Worm (Caenorhabditis elegans) whole organism, young adult: ENCODE measurements around the gene K08D8.6.

Experiments used
- F22D6.2 ChIP-seq: sonication (generic microtip); optimal IDR thresholded peaks from 2 replicates; lab custom pipeline; 2016; ENCODE audit warnings: mild to moderate bottlenecking, missing genetic modification characterization, missing compliant biosample characterization
- F57A8.1 ChIP-seq: fragments of 200-800 bp; sonication (Bioruptor generic); optimal IDR thresholded peaks from 2 replicates; lab custom pipeline; 2018; ENCODE audit warnings: mild to moderate bottlenecking, missing genetic modification characterization, moderate library complexity, missing compliant biosample characterization
- ama-1 ChIP-seq, 3 experiments: fragments of 150-350 bp in 1 of 3; sonication (generic microtip) in 2 of 3; optimal IDR thresholded peaks; 2 replicates each; lab custom pipeline; 2014 to 2018; ENCODE audit warnings: missing biosample characterization in 2 of 3, missing genetic modification characterization in 2 of 3, missing genetic modification reagents in 2 of 3
- ceh-91 ChIP-seq: fragments of 200-800 bp; sonication (Bioruptor generic); IDR thresholded peaks from 2 replicates; pipeline ENCODE4 v1.3.6; 2022; ENCODE audit warnings: missing genetic modification reagents, missing genetic modification characterization, missing compliant biosample characterization
- die-1 ChIP-seq: sonication (generic microtip); optimal IDR thresholded peaks from 2 replicates; lab custom pipeline; 2016; ENCODE audit warnings: missing genotype, mild to moderate bottlenecking, missing genetic modification characterization, missing compliant biosample characterization
- dpff-1 ChIP-seq: sonication (generic microtip); optimal IDR thresholded peaks from 2 replicates; lab custom pipeline; 2017; ENCODE audit warnings: mild to moderate bottlenecking, missing genetic modification characterization, missing compliant biosample characterization
- egrh-3 ChIP-seq: fragments of 200-800 bp; sonication (Bioruptor generic); IDR thresholded peaks from 2 replicates; pipeline ENCODE4 v1.3.6; 2022; ENCODE audit warnings: missing genetic modification reagents, missing genetic modification characterization, missing compliant biosample characterization
- lag-1 ChIP-seq: fragments of 200-800 bp; sonication (Bioruptor generic); IDR thresholded peaks from 2 replicates; pipeline ENCODE4 v1.3.6; 2022; ENCODE audit warnings: missing genetic modification reagents, missing genetic modification characterization, missing compliant biosample characterization
- nhr-90 ChIP-seq: sonication (generic microtip); optimal IDR thresholded peaks from 2 replicates; lab custom pipeline; 2016; ENCODE audit warnings: missing genotype, mild to moderate bottlenecking, missing genetic modification characterization, missing compliant biosample characterization
- sea-2 ChIP-seq: fragments of 200-800 bp; sonication (Bioruptor generic); IDR thresholded peaks from 2 replicates; pipeline ENCODE4 v1.3.6; 2022; ENCODE audit warnings: missing genetic modification characterization, missing compliant biosample characterization
- snpc-1.1 ChIP-seq: sonication (generic microtip); optimal IDR thresholded peaks from 2 replicates; lab custom pipeline; 2017; ENCODE audit warnings: missing genetic modification characterization, mild to moderate bottlenecking, missing compliant biosample characterization, antibody characterized with exemption, moderate library complexity, missing genotype, missing genetic modification reagents; ENCODE audit not compliant: insufficient read depth
- tbp1 ChIP-seq: fragments of 200-800 bp; sonication (Bioruptor generic); optimal IDR thresholded peaks from 2 replicates; lab custom pipeline; 2018; ENCODE audit warnings: mild to moderate bottlenecking, missing genetic modification characterization, missing compliant biosample characterization
- tlf-1 ChIP-seq: fragments of 200-800 bp; sonication (Bioruptor generic); optimal IDR thresholded peaks from 2 replicates; lab custom pipeline; 2018; ENCODE audit warnings: mild to moderate bottlenecking, missing genetic modification characterization, missing compliant biosample characterization
- unc-62 ChIP-seq: fragments of 150-350 bp; optimal IDR thresholded peaks from 2 replicates; lab custom pipeline; 2014; ENCODE audit warnings: missing biosample characterization, missing genetic modification reagents, missing genetic modification characterization

- TF ChIP-seq ceh-91 (GFP tag; lab: Robert Waterston, UW): no peak
- no peak for TF ChIP-seq sea-2 (GFP tag; lab: Robert Waterston, UW)
- no peak for TF ChIP-seq egrh-3 (GFP tag; lab: Robert Waterston, UW)
- TF ChIP-seq die-1 (tag; lab: Kevin White, UChicago): no peak
- TF ChIP-seq dpff-1 (tag; lab: Kevin White, UChicago): no peak
- TF ChIP-seq unc-62 (GFP tag; lab: Kevin White, UChicago): no peak
- TF ChIP-seq ama-1 (optimal IDR thresholded peaks at IDR 0.05; lab: Kevin White, UChicago): no peak
- no peak for TF ChIP-seq ama-1 (GFP tag; optimal IDR thresholded peaks at IDR 0.05; lab: Kevin White, UChicago)
- no peak for TF ChIP-seq tbp1 (GFP tag; lab: Kevin White, UChicago)
- TF ChIP-seq lag-1 (GFP tag; lab: Robert Waterston, UW): no peak
- TF ChIP-seq F22D6.2: no peak
- no peak for TF ChIP-seq F57A8.1 (GFP tag; lab: Kevin White, UChicago)
- no peak for TF ChIP-seq snpc-1.1
- TF ChIP-seq tlf-1 (GFP tag; lab: Kevin White, UChicago): no peak
- no peak for TF ChIP-seq nhr-90 (tag; lab: Kevin White, UChicago)
Measured at ce11 chrIV:12926639-12927038, 36.3 kb upstream of the K08D8.6 start, which contains the start of gene srlf-5.
